Worm (Caenorhabditis elegans): ENCODE measurements around the gene cwp-2.

DNA sequence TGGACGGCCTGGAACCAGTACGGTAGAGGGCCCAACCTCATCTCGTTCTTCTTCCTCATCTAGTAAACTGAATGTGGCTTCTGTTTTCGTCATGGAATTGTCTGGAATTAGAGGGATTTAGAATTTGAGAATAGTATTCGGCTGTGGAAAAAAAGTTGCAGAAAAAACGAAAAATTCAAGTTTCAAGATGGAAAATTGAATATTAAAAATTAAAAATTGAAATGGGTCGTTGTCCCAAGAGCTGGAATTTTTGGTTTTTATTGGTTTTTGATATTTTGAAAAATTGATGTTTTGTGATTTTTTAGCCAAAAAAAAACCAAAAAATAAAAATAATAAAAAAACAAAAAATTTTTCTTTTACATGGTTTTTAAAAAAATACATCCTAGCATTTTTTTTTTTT is 36.6 kb downstream of the cwp-2 start, which contains the start of gene R02F11.3:
- no peak for TF ChIP-seq Y22D7AL.16 (tag; optimal IDR thresholded peaks at IDR 0.05)
- TF ChIP-seq fax-1 (tag; optimal IDR thresholded peaks at IDR 0.05), result no peak
- no peak for TF ChIP-seq unc-55 (GFP tag; optimal IDR thresholded peaks at IDR 0.05)
- no peak for TF ChIP-seq K09A11.1 (tag; optimal IDR thresholded peaks at IDR 0.05; ENCODE audit: insufficient read depth)
- no peak for TF ChIP-seq pqm-1 (tag; optimal IDR thresholded peaks at IDR 0.05)
- TF ChIP-seq pag-3 (tag; optimal IDR thresholded peaks at IDR 0.05; ENCODE audit: borderline replicate concordance), result no peak
- TF ChIP-seq C08G9.2 (tag; optimal IDR thresholded peaks at IDR 0.05), result no peak
- no peak for TF ChIP-seq F13H6.1 (tag; optimal IDR thresholded peaks at IDR 0.05)
- no peak for TF ChIP-seq pha-4 (tag; optimal IDR thresholded peaks at IDR 0.05)
- no peak for TF ChIP-seq lin-11 (tag; optimal IDR thresholded peaks at IDR 0.05)
- TF ChIP-seq ama-1 (optimal IDR thresholded peaks at IDR 0.05), result no peak

Measured in whole organism, late embryonic.